Fruit fly (Drosophila melanogaster): ENCODE results near the gene hwt.

The hwt gene

DNA sequence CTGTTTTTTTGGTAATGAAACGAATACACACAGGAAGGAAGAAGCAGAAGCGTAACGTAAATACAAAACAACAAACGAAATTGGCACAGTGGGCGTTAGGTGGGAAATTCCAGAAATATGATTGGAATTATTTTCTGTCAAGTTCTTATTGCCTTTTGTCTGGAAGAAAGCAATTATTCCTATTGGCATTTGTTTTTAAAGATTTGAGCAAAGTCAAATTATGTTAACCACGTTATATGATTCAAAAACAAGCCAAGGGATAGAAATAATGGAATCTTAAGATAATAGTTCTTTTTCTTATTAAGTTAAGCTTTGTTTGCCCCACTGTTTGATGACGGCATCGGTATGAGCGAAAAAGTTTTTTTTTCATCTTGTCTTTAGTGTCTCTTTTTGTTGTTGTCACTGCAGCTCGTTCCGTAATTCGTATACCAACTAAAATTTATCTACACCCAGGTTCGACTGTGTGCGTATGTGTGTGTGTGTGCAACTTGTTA, 11.3 kb upstream of the hwt start (continued):
- TF ChIP-seq CG6765 (GFP tag; optimal IDR thresholded peaks at IDR 0.05) (peak; percentile 94), ap (GFP tag; IDR thresholded peaks at IDR 0.05) (peak; percentile 86), CG7271 (tag; optimal IDR thresholded peaks at IDR 0.05) (peak; percentile 41), nerfin-2 (GFP tag; IDR thresholded peaks at IDR 0.05; ENCODE audit: partially characterized antibody) (no peak), z (GFP tag; IDR thresholded peaks at IDR 0.05) (0 out of 3 replicates have a peak, but pooled peaks have one; percentile 37), Myb (GFP tag; optimal IDR thresholded peaks at IDR 0.05) (peak; percentile 85), Usf (GFP tag; optimal IDR thresholded peaks at IDR 0.05) (peak; percentile 84), Ets97D (GFP tag; optimal IDR thresholded peaks at IDR 0.05) (peak; percentile 82), ken (GFP tag; IDR thresholded peaks at IDR 0.05) (peak; percentile 87), Hsf (GFP tag; optimal IDR thresholded peaks at IDR 0.05) (peak; percentile 97), CG11695 (GFP tag; IDR thresholded peaks at IDR 0.05) (peak; percentile 96), CG6254 (GFP tag; optimal IDR thresholded peaks at IDR 0.05) (peak; percentile 80), CG1603 (tag; optimal IDR thresholded peaks at IDR 0.05) (peak; percentile 87), Gug (GFP tag; IDR thresholded peaks at IDR 0.05) (peak; percentile 86), CG10654 (GFP tag; optimal IDR thresholded peaks at IDR 0.05) (peak; percentile 91), CG11247 (GFP tag; IDR thresholded peaks at IDR 0.05) (peak; percentile 81), Hr39 (optimal IDR thresholded peaks at IDR 0.05) (no peak), CG10366 (GFP tag; IDR thresholded peaks at IDR 0.05) (peak; percentile 88), bowl (GFP tag; IDR thresholded peaks at IDR 0.05) (peak; percentile 84), CG8290 (GFP tag; optimal IDR thresholded peaks at IDR 0.05) (no peak), CG8290 (tag; optimal IDR thresholded peaks at IDR 0.05) (peak; percentile 28 to 89), CG16863 (GFP tag; optimal IDR thresholded peaks at IDR 0.05) (peak; percentile 96), tgo (GFP tag; IDR thresholded peaks at IDR 0.05) (peak; percentile 94), CG7745 (tag; optimal IDR thresholded peaks at IDR 0.05) (no peak), p53 (GFP tag; optimal IDR thresholded peaks at IDR 0.05) (peak; percentile 84), Ssrp (tag; optimal IDR thresholded peaks at IDR 0.05) (peak; percentile 94), CG32767 (GFP tag; IDR thresholded peaks at IDR 0.05) (peak; percentile 81), CG6683 (GFP tag; optimal IDR thresholded peaks at IDR 0.05) (peak; percentile 89), tap (tag; optimal IDR thresholded peaks at IDR 0.05) (peak; percentile 94), trh (GFP tag; optimal IDR thresholded peaks at IDR 0.05) (peak; percentile 88), D (optimal IDR thresholded peaks at IDR 0.05) (no peak), D (GFP tag; optimal IDR thresholded peaks at IDR 0.05) (peak; percentile 89), cas (GFP tag; IDR thresholded peaks at IDR 0.05) (peak; percentile 83), fd102C (GFP tag; optimal IDR thresholded peaks at IDR 0.05) (peak; percentile 31), CG2202 (tag; optimal IDR thresholded peaks at IDR 0.05) (peak; percentile 72), CG15073 (GFP tag; optimal IDR thresholded peaks at IDR 0.05) (peak; percentile 69), Doc2 (GFP tag; IDR thresholded peaks at IDR 0.05) (no peak; the same call in 1 of the 2 replicates), Spps (tag; optimal IDR thresholded peaks at IDR 0.05) (peak; percentile 79), CG6689 (GFP tag; IDR thresholded peaks at IDR 0.05) (peak; percentile 94), CG2678 (tag; optimal IDR thresholded peaks at IDR 0.05) (peak; percentile 98), BtbVII (GFP tag; optimal IDR thresholded peaks at IDR 0.05) (peak; percentile 98), Elba2 (GFP tag; optimal IDR thresholded peaks at IDR 0.05) (peak; percentile 96), knrl (GFP tag; IDR thresholded peaks at IDR 0.05; ENCODE audit: partially characterized antibody) (no peak), CG18011 (GFP tag; optimal IDR thresholded peaks at IDR 0.05) (peak; percentile 83), Abd-B (GFP tag; optimal IDR thresholded peaks at IDR 0.05) (peak; percentile 97), gce (GFP tag; IDR thresholded peaks at IDR 0.05) (peak; percentile 87; the same call in 2 of the 3 replicates), oc (tag; optimal IDR thresholded peaks at IDR 0.05) (peak; percentile 91), CG2875 (GFP tag; optimal IDR thresholded peaks at IDR 0.05) (peak; percentile 92), slbo (GFP tag; IDR thresholded peaks at IDR 0.05) (peak; percentile 94), CG14860 (GFP tag; IDR thresholded peaks at IDR 0.05; ENCODE audit: partially characterized antibody) (0 out of 3 replicates have a peak, but pooled peaks have one; percentile 10), dimm (GFP tag; IDR thresholded peaks at IDR 0.05) (peak; percentile 72), CG1529 (GFP tag; optimal IDR thresholded peaks at IDR 0.05) (peak; percentile 92)
